Fruit fly (Drosophila melanogaster) whole organism, embryonic: ENCODE data around the gene CG32708.

Source experiments
- Atf3 ChIP-seq: fragments of 200-800 bp; sonication (Bioruptor generic); optimal IDR thresholded peaks from 3 replicates; lab custom pipeline; 2016; ENCODE audit warnings: missing biosample characterization, missing genetic modification characterization
- CG10431 ChIP-seq: fragments of 200-800 bp; sonication (Bioruptor generic); optimal IDR thresholded peaks from 3 replicates; lab custom pipeline; 2018; ENCODE audit warnings: missing biosample characterization, mild to moderate bottlenecking, missing genetic modification characterization
- CG10654 ChIP-seq: fragments of 200-800 bp; sonication (Bioruptor generic); optimal IDR thresholded peaks from 2 replicates; lab custom pipeline; 2016; ENCODE audit warnings: missing biosample characterization, missing genetic modification characterization
- CG11093 ChIP-seq: fragments of 200-800 bp; sonication (Bioruptor generic); IDR thresholded peaks from 3 replicates; pipeline ENCODE4 v1.3.6; 2022; ENCODE audit warnings: missing biosample characterization, missing genetic modification characterization
- CG14050 ChIP-seq: fragments of 200-800 bp; sonication (Bioruptor generic); IDR thresholded peaks from 3 replicates; pipeline ENCODE4 v1.3.6; 2022; ENCODE audit warnings: missing biosample characterization, missing genetic modification characterization
- CG16815 ChIP-seq: fragments of 200-800 bp; sonication (Bioruptor generic); optimal IDR thresholded peaks from 3 replicates; lab custom pipeline; 2017; ENCODE audit warnings: missing biosample characterization, mild to moderate bottlenecking, missing genetic modification characterization
- CG17359 ChIP-seq: fragments of 200-800 bp; sonication (Bioruptor generic); optimal IDR thresholded peaks from 3 replicates; lab custom pipeline; 2018; ENCODE audit warnings: missing biosample characterization, mild to moderate bottlenecking, missing genetic modification characterization, moderate library complexity
- CG18262 ChIP-seq: fragments of 200-800 bp; optimal IDR thresholded peaks from 3 replicates; lab custom pipeline; 2019; ENCODE audit warnings: missing biosample characterization, mild to moderate bottlenecking, missing genetic modification characterization, moderate library complexity
- CG1832 ChIP-seq: fragments of 200-800 bp; sonication (Bioruptor generic); optimal IDR thresholded peaks from 2 replicates; lab custom pipeline; 2017; ENCODE audit warnings: missing biosample characterization, mild to moderate bottlenecking, missing genetic modification characterization, inconsistent platforms
- CG2116 ChIP-seq: fragments of 200-800 bp; sonication (Bioruptor generic); optimal IDR thresholded peaks from 3 replicates; lab custom pipeline; 2018; ENCODE audit warnings: missing biosample characterization, mild to moderate bottlenecking, missing genetic modification characterization
- CG30431 ChIP-seq: fragments of 200-800 bp; sonication (Bioruptor generic); optimal IDR thresholded peaks from 2 replicates; lab custom pipeline; 2017; ENCODE audit warnings: missing biosample characterization, missing genetic modification characterization
- CG3163 ChIP-seq: fragments of 200-800 bp; sonication (Bioruptor generic); optimal IDR thresholded peaks from 3 replicates; lab custom pipeline; 2016; ENCODE audit warnings: missing biosample characterization, missing genetic modification characterization
- CG33557 ChIP-seq: fragments of 200-800 bp; sonication (Bioruptor generic); optimal IDR thresholded peaks from 2 replicates; lab custom pipeline; 2019; ENCODE audit warnings: missing biosample characterization, mild to moderate bottlenecking, missing genetic modification characterization, moderate library complexity
- CG3838 ChIP-seq: fragments of 200-800 bp; sonication (Bioruptor generic); optimal IDR thresholded peaks from 3 replicates; lab custom pipeline; 2016; ENCODE audit warnings: missing biosample characterization, missing genetic modification characterization
- CG7357 ChIP-seq: fragments of 200-800 bp; sonication (Bioruptor generic); IDR thresholded peaks from 3 replicates; pipeline ENCODE4 v1.3.6; 2022; ENCODE audit warnings: missing biosample characterization, missing genetic modification characterization
- CG9215 ChIP-seq: fragments of 200-800 bp; sonication (Bioruptor generic); IDR thresholded peaks from 2 replicates; pipeline ENCODE4 v1.3.6; 2022; ENCODE audit warnings: missing biosample characterization, missing genetic modification characterization
- CG9876 ChIP-seq: fragments of 200-800 bp; sonication (Bioruptor generic); optimal IDR thresholded peaks from 2 replicates; lab custom pipeline; 2016; ENCODE audit warnings: missing biosample characterization, missing genetic modification characterization
- CTCF ChIP-seq: fragments of 200-800 bp; sonication (Bioruptor generic); optimal IDR thresholded peaks from 2 replicates; lab custom pipeline; 2017; ENCODE audit warnings: missing biosample characterization, mild to moderate bottlenecking, missing genetic modification characterization, moderate library complexity
- ERR ChIP-seq: fragments of 200-800 bp; sonication (Bioruptor generic); optimal IDR thresholded peaks from 2 replicates; lab custom pipeline; 2016; ENCODE audit warnings: missing biosample characterization, missing genetic modification characterization
- Fer1 ChIP-seq: fragments of 200-800 bp; sonication (Bioruptor generic); optimal IDR thresholded peaks from 2 replicates; lab custom pipeline; 2017; ENCODE audit warnings: missing biosample characterization, mild to moderate bottlenecking, missing genetic modification characterization
- Fer2 ChIP-seq: fragments of 200-800 bp; sonication (Bioruptor generic); optimal IDR thresholded peaks from 2 replicates; lab custom pipeline; 2018; ENCODE audit warnings: missing biosample characterization, mild to moderate bottlenecking, missing genetic modification characterization, moderate library complexity
- GATAe ChIP-seq: fragments of 200-800 bp; sonication (Bioruptor generic); conservative IDR thresholded peaks from 2 replicates; pipeline ENCODE4 v1.3.6; 2022; ENCODE audit warnings: missing biosample characterization, missing genetic modification characterization
- HHEX ChIP-seq: fragments of 200-800 bp; sonication (Bioruptor generic); optimal IDR thresholded peaks from 3 replicates; lab custom pipeline; 2017; ENCODE audit warnings: missing biosample characterization, mild to moderate bottlenecking, missing genetic modification characterization, missing genetic modification reagents
- HLH3B ChIP-seq: fragments of 200-800 bp; sonication (Bioruptor generic); IDR thresholded peaks from 2 replicates; pipeline ENCODE4 v1.3.6; 2022; ENCODE audit warnings: missing biosample characterization, missing genetic modification characterization
- Hey ChIP-seq: fragments of 200-800 bp; sonication (Bioruptor generic); optimal IDR thresholded peaks from 3 replicates; lab custom pipeline; 2018; ENCODE audit warnings: missing biosample characterization, mild to moderate bottlenecking, missing genetic modification characterization
- Hr39 ChIP-seq: fragments of >200 bp; optimal IDR thresholded peaks from 2 replicates; lab custom pipeline; 2017
- Hr78 ChIP-seq, 2 experiments: fragments of 200-800 bp in 1 of 2; fragments of >200 bp in 1 of 2; sonication (Bioruptor generic) in 1 of 2; optimal IDR thresholded peaks; 2 replicates each; lab custom pipeline; 2017 to 2019; ENCODE audit warnings: missing biosample characterization in 2 of 2, missing genetic modification characterization in 2 of 2, mild to moderate bottlenecking in 1 of 2, moderate library complexity in 1 of 2
- Lim3 ChIP-seq: fragments of 200-800 bp; sonication (Bioruptor generic); IDR thresholded peaks from 2 replicates; pipeline ENCODE4 v1.3.6; 2022; ENCODE audit warnings: missing biosample characterization, missing genetic modification characterization
- Mrtf ChIP-seq: fragments of 200-800 bp; sonication (Bioruptor generic); IDR thresholded peaks from 3 replicates; pipeline ENCODE4 v1.3.6; 2022; ENCODE audit warnings: missing biosample characterization, missing genetic modification characterization
- Ptx1 ChIP-seq: fragments of 200-800 bp; sonication (Bioruptor generic); IDR thresholded peaks from 2 replicates; pipeline ENCODE4 v1.3.6; 2022; ENCODE audit warnings: missing biosample characterization, missing genetic modification characterization
- Vsx1 ChIP-seq: fragments of 200-800 bp; sonication (Bioruptor generic); optimal IDR thresholded peaks from 2 replicates; lab custom pipeline; 2017; ENCODE audit warnings: missing biosample characterization, mild to moderate bottlenecking, missing genetic modification characterization, missing genetic modification reagents
- Xrp1 ChIP-seq: fragments of 200-800 bp; sonication (Bioruptor generic); IDR thresholded peaks from 2 replicates; pipeline ENCODE4 v1.3.6; 2022; ENCODE audit warnings: missing biosample characterization, missing genetic modification characterization
- ase ChIP-seq: fragments of 200-800 bp; sonication (Bioruptor generic); IDR thresholded peaks from 3 replicates; pipeline ENCODE4 v1.3.6; 2022; ENCODE audit warnings: missing biosample characterization, missing genetic modification characterization
- bigmax ChIP-seq: fragments of 200-800 bp; sonication (Bioruptor generic); optimal IDR thresholded peaks from 2 replicates; lab custom pipeline; 2018; ENCODE audit warnings: missing biosample characterization, mild to moderate bottlenecking, missing genetic modification characterization
- cato ChIP-seq: fragments of 200-800 bp; sonication (Bioruptor generic); optimal IDR thresholded peaks from 2 replicates; lab custom pipeline; 2016; ENCODE audit warnings: missing biosample characterization, missing genetic modification characterization, borderline replicate concordance
- croc ChIP-seq: fragments of 200-800 bp; sonication (Bioruptor generic); conservative IDR thresholded peaks from 3 replicates; pipeline ENCODE4 v1.3.6; 2022; ENCODE audit warnings: missing biosample characterization, missing genetic modification characterization
- crol ChIP-seq: fragments of 200-800 bp; sonication (Bioruptor generic); IDR thresholded peaks from 2 replicates; pipeline ENCODE4 v1.3.6; 2022; ENCODE audit warnings: missing biosample characterization, missing genetic modification characterization
- crp ChIP-seq, 2 experiments: fragments of 200-800 bp; sonication (Bioruptor generic); optimal IDR thresholded peaks; 2 replicates in 1 of 2; 3 replicates in 1 of 2; lab custom pipeline; 2017; ENCODE audit warnings: missing biosample characterization in 2 of 2, missing genetic modification characterization in 2 of 2, mild to moderate bottlenecking in 1 of 2, moderate library complexity in 1 of 2
- dati ChIP-seq: fragments of 200-800 bp; sonication (Bioruptor generic); IDR thresholded peaks from 2 replicates; pipeline ENCODE4 v1.3.6; 2022; ENCODE audit warnings: missing biosample characterization, missing genetic modification characterization
- disco-r ChIP-seq: fragments of 200-800 bp; sonication (Bioruptor generic); optimal IDR thresholded peaks from 2 replicates; lab custom pipeline; 2016; ENCODE audit warnings: missing biosample characterization, missing genetic modification characterization
- lov ChIP-seq, 2 experiments: fragments of 200-800 bp in 1 of 2; fragments of >200 bp in 1 of 2; sonication (Bioruptor generic) in 1 of 2; IDR thresholded peaks in 1 of 2; optimal IDR thresholded peaks in 1 of 2; 2 replicates in 1 of 2; 3 replicates in 1 of 2; pipeline versions ENCODE4 v1.3.6 to Lab custom; 2017 to 2022; ENCODE audit warnings: missing biosample characterization in 1 of 2, missing genetic modification characterization in 1 of 2
- p53 ChIP-seq: fragments of 200-800 bp; sonication (Bioruptor generic); optimal IDR thresholded peaks from 2 replicates; lab custom pipeline; 2016; ENCODE audit warnings: missing biosample characterization, missing genetic modification characterization
- pfk ChIP-seq: fragments of 200-800 bp; sonication (Bioruptor generic); optimal IDR thresholded peaks from 2 replicates; lab custom pipeline; 2018; ENCODE audit warnings: missing biosample characterization, mild to moderate bottlenecking, missing genetic modification characterization, moderate library complexity
- row ChIP-seq: fragments of 200-800 bp; sonication (Bioruptor generic); IDR thresholded peaks from 3 replicates; pipeline ENCODE4 v1.3.6; 2022; ENCODE audit warnings: missing biosample characterization, missing genetic modification characterization
- scrt ChIP-seq: fragments of 200-800 bp; sonication (Bioruptor generic); optimal IDR thresholded peaks from 2 replicates; lab custom pipeline; 2018; ENCODE audit warnings: missing biosample characterization, mild to moderate bottlenecking, missing genetic modification characterization, moderate library complexity
- slp2 ChIP-seq: fragments of 200-800 bp; sonication (Bioruptor generic); optimal IDR thresholded peaks from 2 replicates; lab custom pipeline; 2016; ENCODE audit warnings: missing biosample characterization, missing genetic modification characterization
- sr ChIP-seq: fragments of 200-800 bp; sonication (Bioruptor generic); IDR thresholded peaks from 3 replicates; pipeline ENCODE4 v1.3.6; 2022; ENCODE audit warnings: missing biosample characterization, missing genetic modification characterization
- tll ChIP-seq, 2 experiments: fragments of 200-800 bp in 1 of 2; fragments of >200 bp in 1 of 2; sonication (Bioruptor generic) in 1 of 2; optimal IDR thresholded peaks; 2 replicates each; lab custom pipeline; 2017 to 2019; ENCODE audit warnings: missing biosample characterization in 2 of 2, missing genetic modification characterization in 2 of 2, mild to moderate bottlenecking in 1 of 2, moderate library complexity in 1 of 2
- wek ChIP-seq: fragments of 200-800 bp; sonication (Bioruptor generic); optimal IDR thresholded peaks from 3 replicates; lab custom pipeline; 2018; ENCODE audit warnings: missing biosample characterization, mild to moderate bottlenecking, missing genetic modification characterization, moderate library complexity
- z ChIP-seq: fragments of 200-800 bp; sonication (Bioruptor generic); IDR thresholded peaks from 3 replicates; pipeline ENCODE4 v1.3.6; 2022; ENCODE audit warnings: missing biosample characterization, missing genetic modification characterization
- zfh2 ChIP-seq: fragments of 200-800 bp; sonication (Bioruptor generic); optimal IDR thresholded peaks from 2 replicates; lab custom pipeline; 2016; ENCODE audit warnings: missing biosample characterization, missing genetic modification characterization

CG32708 gene

dm6 chrX:9080962-9081361, 4.8 kb upstream of the CG32708 start, which contains the start of the genes CG7246 and HP1b (continued):
- TF ChIP-seq CG7357 (GFP tag; lab: Robert Waterston, UW) (peak; percentile 11; the same call in 1 of the 3 replicates), Atf3 (GFP tag; lab: Kevin White, UChicago) (peak; percentile 0), scrt (no peak), CTCF (GFP tag; lab: Kevin White, UChicago) (peak; percentile 32), ERR (GFP tag; lab: Kevin White, UChicago) (no peak), CG1832 (no peak), sr (GFP tag; lab: Robert Waterston, UW) (no peak), crol (GFP tag; lab: Robert Waterston, UW) (no peak), ase (peak; percentile 85), lov (optimal IDR thresholded peaks at IDR 0.05; lab: Kevin White, UChicago) (no peak), lov (GFP tag; IDR thresholded peaks at IDR 0.05; lab: Robert Waterston, UW) (no peak), CG11093 (GFP tag; lab: Robert Waterston, UW) (peak; percentile 58; the same call in 1 of the 3 replicates), dati (0 out of 2 replicates have a peak, but pooled peaks have one; percentile 29), croc (GFP tag; lab: Robert Waterston, UW) (peak; percentile 37; the same call in 1 of the 3 replicates), tll (GFP tag; optimal IDR thresholded peaks at IDR 0.05; lab: Kevin White, UChicago) (no peak), HHEX (GFP tag; lab: Kevin White, UChicago) (peak; percentile 57), wek (no peak), Hr78 (GFP tag; optimal IDR thresholded peaks at IDR 0.05; lab: Kevin White, UChicago) (no peak), CG3163 (no peak), disco-r (no peak), pfk (GFP tag; lab: Kevin White, UChicago) (no peak), Fer1 (GFP tag; lab: Kevin White, UChicago) (peak; percentile 68), CG10431 (GFP tag; lab: Kevin White, UChicago) (peak; percentile 4), Mrtf (GFP tag; lab: Robert Waterston, UW) (peak; percentile 8; the same call in 1 of the 3 replicates), zfh2 (peak; percentile 64), CG14050 (GFP tag; lab: Robert Waterston, UW) (peak; percentile 57; the same call in 2 of the 3 replicates), CG17359 (peak; percentile 69), cato (GFP tag; lab: Kevin White, UChicago) (peak; percentile 43), Ptx1 (GFP tag; lab: Robert Waterston, UW) (peak; percentile 84), Fer2 (tag; lab: Kevin White, UChicago) (peak; percentile 55), CG16815 (GFP tag; lab: Kevin White, UChicago) (peak; percentile 0), GATAe (GFP tag; lab: Robert Waterston, UW) (no peak), CG18262 (tag; lab: Kevin White, UChicago) (peak; percentile 69), CG33557 (peak; percentile 51), Hr39 (lab: Kevin White, UChicago) (no peak), CG9215 (peak; percentile 71), HLH3B (GFP tag; lab: Robert Waterston, UW) (peak; percentile 68), p53 (GFP tag; lab: Kevin White, UChicago) (no peak), CG3838 (no peak), bigmax (GFP tag; lab: Kevin White, UChicago) (no peak), CG9876 (GFP tag; lab: Kevin White, UChicago) (no peak), row (GFP tag; lab: Robert Waterston, UW) (peak; percentile 86), Hey (tag; lab: Kevin White, UChicago) (no peak), CG10654 (peak; percentile 42), slp2 (GFP tag; lab: Kevin White, UChicago) (no peak), CG30431 (GFP tag; lab: Kevin White, UChicago) (peak; percentile 10), z (GFP tag; lab: Robert Waterston, UW) (no peak), Lim3 (0 out of 2 replicates have a peak, but pooled peaks have one; percentile 13), CG2116 (GFP tag; lab: Kevin White, UChicago) (peak; percentile 84), Xrp1 (GFP tag; lab: Robert Waterston, UW) (peak; percentile 87), Vsx1 (GFP tag; lab: Kevin White, UChicago) (peak; percentile 42), crp (GFP tag; optimal IDR thresholded peaks at IDR 0.05; lab: Kevin White, UChicago) (peak in 1 of 2 experiments; percentile 9)
